Fruit fly (Drosophila melanogaster) whole organism, wandering third instar larva: ENCODE results near the gene nSyb.

Experiments used
- OdsH ChIP-seq: fragments of 200-800 bp; sonication (Bioruptor generic); optimal IDR thresholded peaks from 2 replicates; lab custom pipeline; 2016; ENCODE audit warnings: missing biosample characterization, mild to moderate bottlenecking, missing genetic modification characterization
- pan ChIP-seq: fragments of >200 bp; optimal IDR thresholded peaks from 2 replicates; lab custom pipeline; 2017

dm6 chr3L:1649363-1649762 is 11.8 kb upstream of the nSyb start:
- TF ChIP-seq OdsH (GFP tag; lab: Kevin White, UChicago) (no peak), pan (lab: Kevin White, UChicago) (no peak)
